Worm (Caenorhabditis elegans) whole organism, L2 larva: ENCODE results near the gene R12B2.6.
A peak's percentile ranks its signal among the peaks of the same experiment; 100 is the strongest.

Experiments
- C34F6.9 ChIP-seq: fragments of 150-350 bp; optimal IDR thresholded peaks from 2 replicates; lab custom pipeline; 2014; ENCODE audit warnings: missing biosample characterization, missing genetic modification characterization
- F13H6.1 ChIP-seq: sonication (generic microtip); optimal IDR thresholded peaks from 2 replicates; lab custom pipeline; 2016; ENCODE audit warnings: missing genetic modification characterization, missing compliant biosample characterization
- R02D3.7 ChIP-seq: fragments of 150-350 bp; optimal IDR thresholded peaks from 2 replicates; lab custom pipeline; 2014; ENCODE audit warnings: missing biosample characterization, missing genetic modification characterization
- Y55F3AM.14 ChIP-seq: fragments of 200-800 bp; sonication (Bioruptor generic); optimal IDR thresholded peaks from 2 replicates; lab custom pipeline; 2018; ENCODE audit warnings: mild to moderate bottlenecking, missing genetic modification characterization, missing compliant biosample characterization
- ZK546.5 ChIP-seq: sonication (generic microtip); optimal IDR thresholded peaks from 2 replicates; lab custom pipeline; 2017; ENCODE audit warnings: missing biosample characterization, missing genetic modification characterization
- alr-1 ChIP-seq: fragments of 150-350 bp; optimal IDR thresholded peaks from 2 replicates; lab custom pipeline; 2014; ENCODE audit warnings: missing biosample characterization, missing genetic modification characterization
- ama-1 ChIP-seq: fragments of 150-350 bp; optimal IDR thresholded peaks from 2 replicates; lab custom pipeline; 2018; ENCODE audit warnings: inconsistent platforms
- blmp-1 ChIP-seq: sonication (generic microtip); optimal IDR thresholded peaks from 2 replicates; lab custom pipeline; 2017; ENCODE audit warnings: missing genetic modification characterization, mild to moderate bottlenecking, missing compliant biosample characterization, antibody characterized with exemption, moderate library complexity; ENCODE audit not compliant: insufficient read depth
- ceh-16 ChIP-seq: fragments of 150-350 bp; optimal IDR thresholded peaks from 2 replicates; lab custom pipeline; 2014; ENCODE audit warnings: missing biosample characterization, missing genetic modification characterization
- crh-2 ChIP-seq: sonication (generic microtip); optimal IDR thresholded peaks from 2 replicates; lab custom pipeline; 2017; ENCODE audit warnings: missing biosample characterization, missing genetic modification characterization
- dmd-4 ChIP-seq: sonication (generic microtip); optimal IDR thresholded peaks from 2 replicates; lab custom pipeline; 2017; ENCODE audit warnings: missing biosample characterization, missing genetic modification characterization
- fos-1 ChIP-seq: fragments of 150-350 bp; optimal IDR thresholded peaks from 2 replicates; lab custom pipeline; 2014; ENCODE audit warnings: missing biosample characterization, missing genetic modification characterization
- gmeb-1 ChIP-seq: fragments of 150-350 bp; optimal IDR thresholded peaks from 2 replicates; lab custom pipeline; 2014; ENCODE audit warnings: missing biosample characterization, missing genetic modification characterization
- lin-11 ChIP-seq: fragments of 150-350 bp; sonication (generic microtip); optimal IDR thresholded peaks from 2 replicates; lab custom pipeline; 2014; ENCODE audit warnings: missing biosample characterization, missing genetic modification characterization, inconsistent platforms, mixed read lengths
- lin-13 ChIP-seq: fragments of 150-350 bp; optimal IDR thresholded peaks from 2 replicates; lab custom pipeline; 2014; ENCODE audit warnings: missing biosample characterization, missing genetic modification reagents, missing genetic modification characterization
- lin-39 ChIP-seq: fragments of 150-350 bp; optimal IDR thresholded peaks from 2 replicates; lab custom pipeline; 2014; ENCODE audit warnings: missing biosample characterization, missing genetic modification reagents, missing genetic modification characterization
- lsy-2 ChIP-seq, 2 experiments: fragments of 150-350 bp in 1 of 2; sonication (generic microtip) in 1 of 2; optimal IDR thresholded peaks; 2 replicates each; lab custom pipeline; 2014 to 2017; ENCODE audit warnings: missing biosample characterization in 2 of 2, missing genetic modification characterization in 2 of 2
- mdl-1 ChIP-seq, 2 experiments: fragments of 150-350 bp in 1 of 2; sonication (generic microtip) in 1 of 2; optimal IDR thresholded peaks; 2 replicates each; lab custom pipeline; 2017; ENCODE audit warnings: missing biosample characterization in 2 of 2, missing genetic modification characterization in 2 of 2
- nhr-11 ChIP-seq: fragments of 150-350 bp; optimal IDR thresholded peaks from 2 replicates; lab custom pipeline; 2014; ENCODE audit warnings: missing biosample characterization, missing genetic modification characterization
- nhr-12 ChIP-seq: fragments of 150-350 bp; optimal IDR thresholded peaks from 2 replicates; lab custom pipeline; 2014; ENCODE audit warnings: missing biosample characterization, missing genetic modification characterization
- nhr-129 ChIP-seq: fragments of 150-350 bp; optimal IDR thresholded peaks from 2 replicates; lab custom pipeline; 2014; ENCODE audit warnings: missing biosample characterization, missing genetic modification characterization
- nhr-21 ChIP-seq: fragments of 150-350 bp; optimal IDR thresholded peaks from 2 replicates; lab custom pipeline; 2014; ENCODE audit warnings: missing biosample characterization, missing genetic modification characterization
- nhr-23 ChIP-seq: fragments of 150-350 bp; optimal IDR thresholded peaks from 2 replicates; lab custom pipeline; 2014; ENCODE audit warnings: missing biosample characterization, missing genetic modification reagents, missing genetic modification characterization
- nhr-237 ChIP-seq: fragments of 150-350 bp; optimal IDR thresholded peaks from 2 replicates; lab custom pipeline; 2014; ENCODE audit warnings: missing biosample characterization, missing genetic modification characterization
- nhr-25 ChIP-seq: fragments of 150-350 bp; sonication (generic microtip); optimal IDR thresholded peaks from 3 replicates; lab custom pipeline; 2014; ENCODE audit warnings: missing biosample characterization, missing genetic modification characterization
- nhr-6 ChIP-seq: fragments of 150-350 bp; optimal IDR thresholded peaks from 2 replicates; lab custom pipeline; 2014; ENCODE audit warnings: missing biosample characterization, missing genetic modification characterization
- nhr-77 ChIP-seq: fragments of 150-350 bp; optimal IDR thresholded peaks from 2 replicates; lab custom pipeline; 2014; ENCODE audit warnings: missing biosample characterization, missing genetic modification characterization
- sma-3 ChIP-seq: sonication (generic microtip); optimal IDR thresholded peaks from 2 replicates; lab custom pipeline; 2016; ENCODE audit warnings: missing genetic modification reagents, missing genetic modification characterization, missing compliant biosample characterization
- sma-9 ChIP-seq, 2 experiments: fragments of 150-350 bp in 1 of 2; sonication (generic microtip) in 1 of 2; optimal IDR thresholded peaks; 2 replicates each; lab custom pipeline; 2014 to 2016; ENCODE audit warnings: missing genetic modification characterization in 2 of 2, mild to moderate bottlenecking in 1 of 2, missing biosample characterization in 1 of 2, missing compliant biosample characterization in 1 of 2, missing genetic modification reagents in 1 of 2, moderate library complexity in 1 of 2
- snpc-4 ChIP-seq: fragments of 150-350 bp; optimal IDR thresholded peaks from 2 replicates; lab custom pipeline; 2014; ENCODE audit warnings: missing biosample characterization, missing genetic modification characterization
- unc-39 ChIP-seq: fragments of 150-350 bp; optimal IDR thresholded peaks from 2 replicates; lab custom pipeline; 2014; ENCODE audit warnings: missing biosample characterization, missing genetic modification characterization
- unc-55 ChIP-seq: fragments of 150-350 bp; sonication (generic microtip); optimal IDR thresholded peaks from 3 replicates; lab custom pipeline; 2014; ENCODE audit warnings: missing biosample characterization, missing genetic modification reagents, missing genetic modification characterization
- unc-62 ChIP-seq: fragments of 150-350 bp; optimal IDR thresholded peaks from 2 replicates; lab custom pipeline; 2014; ENCODE audit warnings: missing biosample characterization, missing genetic modification reagents, missing genetic modification characterization
- zag-1 ChIP-seq: fragments of 150-350 bp; optimal IDR thresholded peaks from 2 replicates; lab custom pipeline; 2014; ENCODE audit warnings: missing biosample characterization, missing genetic modification characterization
- ztf-11 ChIP-seq: sonication (generic microtip); optimal IDR thresholded peaks from 2 replicates; lab custom pipeline; 2017; ENCODE audit warnings: missing biosample characterization, missing genetic modification characterization
- ztf-4 ChIP-seq: fragments of 150-350 bp; optimal IDR thresholded peaks from 2 replicates; lab custom pipeline; 2014; ENCODE audit warnings: missing biosample characterization, missing genetic modification characterization

Gene R12B2.6

DNA sequence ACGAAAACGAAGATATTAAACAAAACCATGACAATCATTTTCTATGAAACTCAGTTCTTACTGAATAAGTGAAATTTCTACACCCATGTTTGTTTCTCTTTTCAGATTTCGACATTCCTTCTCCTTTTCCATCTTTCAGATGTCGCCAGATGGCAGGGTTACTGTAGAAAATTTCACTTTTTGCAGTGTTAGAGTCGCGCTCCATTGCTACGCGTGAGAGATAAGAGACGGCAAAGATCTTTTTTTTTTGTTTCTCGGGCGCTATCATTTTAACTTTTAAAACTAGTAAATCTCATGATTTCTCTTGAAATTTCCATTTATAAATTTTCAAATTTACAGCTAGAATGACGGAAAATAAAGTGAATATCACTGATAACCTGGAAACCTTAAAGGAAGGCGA, 44.3 kb upstream of the R12B2.6 start, which contains the start of the genes mig-21 and F01F1.2:
Gene mig-21, minus strand, starts transcription at position 166 of the 400 bp plus-strand sequence.
Gene F01F1.2, plus strand, starts transcription at position 340 of the 400 bp plus-strand sequence.
- peak; percentile 18 for TF ChIP-seq C34F6.9 (tag; lab: Kevin White, UChicago)
- peak; percentile 8 for TF ChIP-seq nhr-25 (tag; lab: Kevin White, UChicago)
- no peak for TF ChIP-seq ztf-4 (tag; lab: Kevin White, UChicago)
- TF ChIP-seq unc-55 (GFP tag; lab: Kevin White, UChicago), result peak; percentile 15
- TF ChIP-seq lsy-2 (tag; optimal IDR thresholded peaks at IDR 0.05; lab: Kevin White, UChicago), result peak in 1 of 2 experiments; percentile 76
- peak; percentile 52 for TF ChIP-seq blmp-1 (tag; lab: Kevin White, UChicago)

DNA sequence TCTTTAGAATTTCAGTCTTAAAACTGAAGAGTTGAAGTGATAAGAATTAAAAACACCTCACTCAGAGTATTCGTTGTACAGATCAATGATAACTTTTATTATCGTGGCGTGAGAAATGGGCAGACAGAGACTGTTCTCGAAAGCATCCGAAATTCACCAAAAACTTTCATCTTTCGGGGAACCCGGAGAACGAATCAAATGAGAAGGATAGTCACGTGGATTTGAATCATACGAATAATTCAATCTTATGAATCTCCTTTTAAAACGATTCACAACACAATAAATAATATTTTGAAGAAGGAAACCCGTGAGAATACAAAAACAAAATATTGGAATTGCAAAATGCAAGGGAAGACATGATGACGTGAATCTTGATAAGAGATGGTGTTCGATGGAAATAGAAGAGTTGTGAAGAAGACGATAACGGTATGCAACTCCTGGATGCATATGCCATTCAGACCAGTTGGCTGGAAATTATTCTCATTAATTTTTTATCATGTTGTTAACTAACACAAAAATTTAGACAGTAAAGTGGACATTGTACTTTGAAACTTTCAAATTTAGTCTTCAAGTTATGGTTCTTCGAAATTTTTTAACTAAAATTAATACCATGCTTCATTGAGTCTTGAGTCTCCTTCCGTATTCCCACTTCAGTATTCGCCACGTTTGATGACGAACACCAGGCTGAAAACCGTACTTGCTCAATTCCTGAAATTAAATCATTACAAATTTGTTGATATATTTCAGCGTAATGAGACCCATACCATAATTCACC, 43.1 kb upstream of the R12B2.6 start:
- peak in 1 of 2 experiments; percentile 21 for TF ChIP-seq lsy-2 (tag; optimal IDR thresholded peaks at IDR 0.05; lab: Kevin White, UChicago)
- TF ChIP-seq mdl-1 (tag; optimal IDR thresholded peaks at IDR 0.05; lab: Kevin White, UChicago), result peak in 1 of 2 experiments; percentile 5
- TF ChIP-seq ztf-11 (tag; lab: Kevin White, UChicago), result no peak
- TF ChIP-seq nhr-11 (tag; lab: Kevin White, UChicago), result no peak
- TF ChIP-seq sma-3 (GFP tag; lab: Kevin White, UChicago), result peak; percentile 35
- peak; percentile 42 for TF ChIP-seq crh-2 (tag; lab: Kevin White, UChicago)
- no peak for TF ChIP-seq unc-62
- peak; percentile 21 for TF ChIP-seq gmeb-1 (tag; lab: Kevin White, UChicago)
- TF ChIP-seq nhr-23, result no peak
- peak; percentile 52 for TF ChIP-seq nhr-21 (tag; lab: Kevin White, UChicago)

DNA sequence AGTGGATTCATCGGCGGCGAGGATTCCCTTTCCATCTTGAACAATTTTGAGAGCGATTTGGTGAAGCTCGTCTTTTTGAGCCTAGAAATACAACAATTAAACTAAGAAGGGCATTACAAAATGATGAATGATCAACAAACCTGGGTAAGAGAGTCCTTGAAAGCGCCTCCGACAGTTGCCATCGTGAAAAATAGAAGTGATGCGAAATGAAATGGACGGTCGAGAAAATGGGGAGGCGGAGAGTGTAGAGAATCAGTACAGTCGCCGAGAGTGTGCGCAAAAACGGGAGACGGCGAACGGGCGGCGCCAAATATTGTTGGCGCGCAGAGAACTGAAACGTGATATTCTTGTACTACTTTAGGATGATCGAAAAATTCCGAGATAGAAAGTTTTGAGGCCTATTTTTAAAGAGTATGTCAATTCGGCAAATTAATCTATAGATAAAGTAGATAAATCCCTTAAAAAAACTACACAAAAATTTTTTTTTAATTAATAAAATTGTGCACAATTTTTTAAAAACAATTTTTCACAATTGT, 42.3 kb upstream of the R12B2.6 start, which contains the start of gene aldo-2:
Gene aldo-2, minus strand, starts transcription at position 486 of the 536 bp plus-strand sequence.
- peak; percentile 25 for TF ChIP-seq nhr-21 (tag; lab: Kevin White, UChicago)
- TF ChIP-seq alr-1, result no peak
- peak; percentile 3 for TF ChIP-seq nhr-129 (tag; lab: Kevin White, UChicago)
- TF ChIP-seq gmeb-1 (tag; lab: Kevin White, UChicago), result peak; percentile 23
- peak; percentile 6 for TF ChIP-seq blmp-1 (tag; lab: Kevin White, UChicago)
- TF ChIP-seq sma-3 (GFP tag; lab: Kevin White, UChicago), result peak; percentile 8
- peak; percentile 15 for TF ChIP-seq F13H6.1 (tag; lab: Kevin White, UChicago)
- TF ChIP-seq nhr-23, result no peak
- TF ChIP-seq nhr-77 (tag; lab: Kevin White, UChicago), result no peak
- TF ChIP-seq ama-1 (lab: Kevin White, UChicago), result peak; percentile 86
- no peak for TF ChIP-seq lin-39 (tag; lab: Kevin White, UChicago)
- TF ChIP-seq snpc-4, result no peak
- peak; percentile 37 for TF ChIP-seq nhr-25 (tag; lab: Kevin White, UChicago)
- TF ChIP-seq ceh-16 (tag; lab: Kevin White, UChicago), result peak; percentile 9
- TF ChIP-seq fos-1 (tag; lab: Kevin White, UChicago), result peak; percentile 3

DNA sequence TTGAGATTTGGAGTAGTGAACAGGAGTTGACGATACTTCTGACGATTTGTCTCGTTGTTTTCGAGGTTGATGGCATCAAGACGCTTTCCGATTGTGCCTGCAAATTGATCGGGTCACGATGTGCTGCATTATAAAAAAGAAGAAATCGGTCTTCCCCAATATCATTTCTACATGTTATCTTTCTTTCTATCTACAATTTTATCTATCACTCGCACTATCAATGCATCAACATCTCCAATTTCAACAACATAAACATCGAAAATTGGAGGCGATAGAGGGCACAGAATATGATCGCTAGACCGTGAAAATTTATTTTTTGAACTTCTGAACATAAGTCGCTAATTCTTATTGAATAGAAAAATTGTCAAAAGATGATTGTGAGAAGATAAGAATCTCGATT, 41.8 kb upstream of the R12B2.6 start:
- peak; percentile 5 for TF ChIP-seq lin-13 (GFP tag; lab: Kevin White, UChicago)
- no peak for TF ChIP-seq sma-9 (GFP tag; optimal IDR thresholded peaks at IDR 0.05; lab: Kevin White, UChicago)
- TF ChIP-seq sma-9 (tag; optimal IDR thresholded peaks at IDR 0.05; lab: Kevin White, UChicago), result no peak
- no peak for TF ChIP-seq nhr-237
- no peak for TF ChIP-seq R02D3.7
- no peak for TF ChIP-seq lin-11
- TF ChIP-seq lin-39 (tag; lab: Kevin White, UChicago), result no peak

DNA sequence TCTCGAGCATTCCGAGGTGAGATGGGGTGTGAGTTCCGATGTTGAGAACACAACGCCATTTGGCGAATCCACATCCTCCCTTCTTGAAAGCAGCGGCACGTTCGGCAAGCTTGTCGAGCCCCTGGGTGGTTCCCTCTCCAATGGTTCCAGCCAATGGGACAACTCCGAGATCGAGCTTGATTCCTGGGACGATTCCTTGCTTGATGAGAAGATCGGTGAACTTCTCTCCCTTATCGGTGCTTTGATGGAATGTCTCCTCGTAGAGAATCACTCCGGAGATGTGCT, 41.4 kb upstream of the R12B2.6 start:
- TF ChIP-seq unc-39 (tag; lab: Kevin White, UChicago), result no peak
- no peak for TF ChIP-seq mdl-1 (tag; optimal IDR thresholded peaks at IDR 0.05; lab: Kevin White, UChicago)
- TF ChIP-seq nhr-21 (tag; lab: Kevin White, UChicago), result no peak
- no peak for TF ChIP-seq ZK546.5
- TF ChIP-seq R02D3.7, result no peak
- TF ChIP-seq ztf-11 (tag; lab: Kevin White, UChicago), result no peak
- no peak for TF ChIP-seq F13H6.1 (tag; lab: Kevin White, UChicago)
- no peak for TF ChIP-seq Y55F3AM.14 (GFP tag; lab: Kevin White, UChicago)
- no peak for TF ChIP-seq zag-1 (tag; lab: Kevin White, UChicago)
- no peak for TF ChIP-seq nhr-129 (tag; lab: Kevin White, UChicago)
- TF ChIP-seq ztf-4 (tag; lab: Kevin White, UChicago), result no peak
- no peak for TF ChIP-seq gmeb-1 (tag; lab: Kevin White, UChicago)
- no peak for TF ChIP-seq nhr-237
- no peak for TF ChIP-seq lin-13 (GFP tag; lab: Kevin White, UChicago)
- TF ChIP-seq nhr-12, result no peak
- TF ChIP-seq nhr-6 (tag; lab: Kevin White, UChicago), result no peak
- no peak for TF ChIP-seq blmp-1 (tag; lab: Kevin White, UChicago)
- no peak for TF ChIP-seq sma-9 (GFP tag; optimal IDR thresholded peaks at IDR 0.05; lab: Kevin White, UChicago)
- no peak for TF ChIP-seq sma-9 (tag; optimal IDR thresholded peaks at IDR 0.05; lab: Kevin White, UChicago)
- TF ChIP-seq dmd-4 (tag; lab: Kevin White, UChicago), result no peak
